Worm (Caenorhabditis elegans): ENCODE measurements around the gene T23F2.3.

ce11 chrX:5516365-5516764 is 4.2 kb upstream of the T23F2.3 start:
- TF ChIP-seq mdl-1 (tag; optimal IDR thresholded peaks at IDR 0.05) (no peak), ztf-4 (tag; optimal IDR thresholded peaks at IDR 0.05) (no peak), nhr-77 (tag; optimal IDR thresholded peaks at IDR 0.05) (no peak), nhr-12 (tag; optimal IDR thresholded peaks at IDR 0.05) (no peak), nhr-76 (tag; optimal IDR thresholded peaks at IDR 0.05) (no peak), tbx-2 (tag; optimal IDR thresholded peaks at IDR 0.05) (no peak), unc-62 (GFP tag; optimal IDR thresholded peaks at IDR 0.05) (no peak), ZK546.5 (tag; optimal IDR thresholded peaks at IDR 0.05) (no peak), fkh-2 (tag; optimal IDR thresholded peaks at IDR 0.05) (no peak), elt-3 (tag; optimal IDR thresholded peaks at IDR 0.05) (no peak), elt-1 (tag; optimal IDR thresholded peaks at IDR 0.05) (no peak), nhr-28 (tag; optimal IDR thresholded peaks at IDR 0.05) (no peak), lin-15B (tag; optimal IDR thresholded peaks at IDR 0.05) (no peak), R02D3.7 (tag; optimal IDR thresholded peaks at IDR 0.05) (no peak)

All from whole organism, L3 larva.